Worm (Caenorhabditis elegans) whole organism, L3 larva: ENCODE data around the gene R102.6.

Experiments used
- R02D3.7 ChIP-seq: fragments of 150-350 bp; optimal IDR thresholded peaks from 2 replicates; lab custom pipeline; 2014; ENCODE audit warnings: missing biosample characterization, missing genetic modification characterization
- ZK546.5 ChIP-seq: sonication (generic microtip); optimal IDR thresholded peaks from 2 replicates; lab custom pipeline; 2017; ENCODE audit warnings: missing biosample characterization, missing genetic modification characterization
- aly-2 ChIP-seq: fragments of 150-350 bp; optimal IDR thresholded peaks from 2 replicates; lab custom pipeline; 2014; ENCODE audit warnings: missing biosample characterization, missing genetic modification characterization
- ama-1 ChIP-seq: fragments of 150-350 bp; optimal IDR thresholded peaks from 2 replicates; lab custom pipeline; 2018
- ceh-16 ChIP-seq: sonication (generic microtip); optimal IDR thresholded peaks from 2 replicates; lab custom pipeline; 2017; ENCODE audit warnings: missing biosample characterization, missing genetic modification characterization
- ceh-9 ChIP-seq: sonication (generic microtip); optimal IDR thresholded peaks from 2 replicates; lab custom pipeline; 2018; ENCODE audit warnings: missing biosample characterization, missing genetic modification characterization
- elt-2 ChIP-seq: sonication (generic microtip); optimal IDR thresholded peaks from 2 replicates; lab custom pipeline; 2016; ENCODE audit warnings: missing genetic modification reagents, mild to moderate bottlenecking, missing genetic modification characterization, missing compliant biosample characterization
- eor-1 ChIP-seq, 2 experiments: fragments of 150-350 bp; optimal IDR thresholded peaks; 2 replicates each; lab custom pipeline; 2014 to 2018; ENCODE audit warnings: missing biosample characterization in 2 of 2, missing genetic modification characterization in 2 of 2
- fkh-10 ChIP-seq: sonication (generic microtip); optimal IDR thresholded peaks from 2 replicates; lab custom pipeline; 2017; ENCODE audit warnings: missing biosample characterization, missing genetic modification reagents, missing genetic modification characterization
- hmg-11 ChIP-seq: sonication (generic microtip); optimal IDR thresholded peaks from 2 replicates; lab custom pipeline; 2016; ENCODE audit warnings: missing genetic modification characterization, missing compliant biosample characterization
- lin-15B ChIP-seq: fragments of 150-350 bp; optimal IDR thresholded peaks from 2 replicates; lab custom pipeline; 2014; ENCODE audit warnings: missing biosample characterization, missing genetic modification characterization
- lin-39 ChIP-seq: fragments of 150-350 bp; optimal IDR thresholded peaks from 2 replicates; lab custom pipeline; 2018; ENCODE audit warnings: missing biosample characterization, missing genetic modification reagents, missing genetic modification characterization
- mml-1 ChIP-seq: fragments of 150-350 bp; sonication (generic microtip); optimal IDR thresholded peaks from 3 replicates; lab custom pipeline; 2014; ENCODE audit warnings: missing biosample characterization, missing genetic modification characterization
- nfya-1 ChIP-seq: sonication (generic microtip); optimal IDR thresholded peaks from 2 replicates; lab custom pipeline; 2017; ENCODE audit warnings: missing genetic modification characterization, mild to moderate bottlenecking, missing compliant biosample characterization, antibody characterized with exemption, moderate library complexity; ENCODE audit not compliant: insufficient read depth
- nhr-11 ChIP-seq: fragments of 150-350 bp; optimal IDR thresholded peaks from 2 replicates; lab custom pipeline; 2014; ENCODE audit warnings: missing biosample characterization, missing genetic modification characterization
- nhr-12 ChIP-seq: fragments of 150-350 bp; optimal IDR thresholded peaks from 2 replicates; lab custom pipeline; 2014; ENCODE audit warnings: missing biosample characterization, missing genetic modification characterization
- nhr-23 ChIP-seq: fragments of 150-350 bp; optimal IDR thresholded peaks from 2 replicates; lab custom pipeline; 2014; ENCODE audit warnings: missing biosample characterization, missing genetic modification reagents, missing genetic modification characterization
- nhr-25 ChIP-seq: sonication (generic microtip); optimal IDR thresholded peaks from 2 replicates; lab custom pipeline; 2017; ENCODE audit warnings: missing biosample characterization, missing genetic modification characterization
- nhr-28 ChIP-seq: fragments of 150-350 bp; optimal IDR thresholded peaks from 2 replicates; lab custom pipeline; 2014; ENCODE audit warnings: missing biosample characterization, missing genetic modification characterization
- nhr-43 ChIP-seq: sonication (generic microtip); optimal IDR thresholded peaks from 2 replicates; lab custom pipeline; 2016; ENCODE audit warnings: mild to moderate bottlenecking, missing genetic modification characterization, missing compliant biosample characterization; ENCODE audit not compliant: poor library complexity, severe bottlenecking
- nhr-67 ChIP-seq: fragments of 150-350 bp; optimal IDR thresholded peaks from 2 replicates; lab custom pipeline; 2014; ENCODE audit warnings: missing biosample characterization, missing genetic modification characterization
- nhr-77 ChIP-seq: fragments of 150-350 bp; optimal IDR thresholded peaks from 2 replicates; lab custom pipeline; 2014; ENCODE audit warnings: missing biosample characterization, missing genetic modification characterization
- pha-4 ChIP-seq: fragments of 150-350 bp; optimal IDR thresholded peaks from 2 replicates; lab custom pipeline; 2014; ENCODE audit warnings: missing biosample characterization, missing genetic modification reagents, missing genetic modification characterization
- pqm-1 ChIP-seq: fragments of 150-350 bp; optimal IDR thresholded peaks from 2 replicates; lab custom pipeline; 2017; ENCODE audit warnings: missing biosample characterization, missing genetic modification characterization, inconsistent platforms
- sea-2 ChIP-seq: fragments of 150-350 bp; sonication (generic microtip); optimal IDR thresholded peaks from 4 replicates; lab custom pipeline; 2014; ENCODE audit warnings: missing biosample characterization, missing genetic modification reagents, missing genetic modification characterization
- skn-1 ChIP-seq: fragments of 150-350 bp; optimal IDR thresholded peaks from 2 replicates; lab custom pipeline; 2014; ENCODE audit warnings: missing biosample characterization, missing genetic modification characterization
- snpc-4 ChIP-seq: fragments of 150-350 bp; optimal IDR thresholded peaks from 2 replicates; lab custom pipeline; 2014; ENCODE audit warnings: missing biosample characterization, missing genetic modification characterization
- tbx-2 ChIP-seq: sonication (generic microtip); optimal IDR thresholded peaks from 2 replicates; lab custom pipeline; 2016; ENCODE audit warnings: mild to moderate bottlenecking, missing genetic modification characterization, missing compliant biosample characterization
- unc-39 ChIP-seq: sonication (generic microtip); optimal IDR thresholded peaks from 4 replicates; lab custom pipeline; 2017; ENCODE audit warnings: missing biosample characterization, missing genetic modification characterization
- unc-62 ChIP-seq: fragments of 150-350 bp; sonication (generic microtip); optimal IDR thresholded peaks from 4 replicates; lab custom pipeline; 2014; ENCODE audit warnings: missing biosample characterization, missing genetic modification reagents, missing genetic modification characterization
- ztf-11 ChIP-seq: fragments of 150-350 bp; optimal IDR thresholded peaks from 2 replicates; lab custom pipeline; 2014; ENCODE audit warnings: missing biosample characterization, missing genetic modification characterization

R102.6 gene

DNA sequence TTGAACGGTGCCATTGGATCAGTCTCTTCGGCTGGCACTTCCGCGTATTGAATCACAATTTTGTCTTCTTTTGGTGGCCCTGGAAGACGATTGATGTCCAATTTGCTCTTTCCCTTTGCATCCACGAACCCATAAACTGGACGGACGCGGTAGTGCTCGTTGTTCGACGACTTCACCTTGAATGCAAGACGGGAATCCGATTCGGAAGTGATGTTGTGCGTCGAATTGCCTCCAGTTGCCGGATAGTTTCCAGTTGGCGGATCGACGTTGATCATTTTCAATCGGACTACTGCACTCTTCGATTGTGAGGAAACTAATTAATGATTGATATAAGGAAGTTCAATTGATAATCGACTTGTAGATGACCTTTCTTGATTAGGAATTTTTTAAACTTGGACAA is 32.3 kb upstream of the R102.6 start, which contains the start of gene ssp-34:
Gene ssp-34, minus strand, starts transcription at position 275 of the 400 bp plus-strand sequence.
- TF ChIP-seq nhr-43 (tag; lab: Kevin White, UChicago), result no peak
- no peak for TF ChIP-seq ama-1 (lab: Kevin White, UChicago)
- no peak for TF ChIP-seq nhr-11 (tag; lab: Kevin White, UChicago)
- TF ChIP-seq nhr-28 (tag; lab: Kevin White, UChicago), result no peak
- TF ChIP-seq nhr-12 (tag; lab: Kevin White, UChicago), result no peak
- TF ChIP-seq fkh-10, result no peak

DNA sequence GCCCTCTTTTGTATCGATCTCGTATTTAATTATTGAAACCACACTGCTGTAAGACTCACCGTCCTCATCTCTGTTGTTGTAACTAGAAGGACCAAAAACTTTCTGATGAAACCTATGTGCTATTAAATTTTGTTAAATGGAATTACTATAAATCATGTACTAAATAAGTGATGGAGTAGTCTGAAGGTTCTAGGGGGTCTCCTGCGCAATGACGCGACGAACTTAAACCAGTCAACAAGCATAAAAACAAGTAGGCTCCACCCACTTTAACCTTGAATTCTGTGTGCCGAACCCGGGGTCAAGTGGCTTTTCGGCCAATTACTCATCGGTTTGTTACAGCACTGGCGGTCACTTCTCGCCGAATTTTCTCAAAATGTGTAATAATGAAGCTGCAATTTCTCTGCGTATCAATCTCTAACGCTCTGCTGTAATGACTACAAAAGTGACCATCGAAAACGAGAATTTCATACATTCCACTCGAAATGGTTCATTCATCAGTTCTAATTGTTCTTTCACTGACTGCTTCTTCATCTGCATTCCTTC is 31.1 kb upstream of the R102.6 start, which contains the start of gene grl-21:
Gene grl-21, plus strand, starts transcription at position 464 of the 543 bp plus-strand sequence.
- peak; percentile 81 for TF ChIP-seq nhr-25
- TF ChIP-seq ceh-16, result no peak

DNA sequence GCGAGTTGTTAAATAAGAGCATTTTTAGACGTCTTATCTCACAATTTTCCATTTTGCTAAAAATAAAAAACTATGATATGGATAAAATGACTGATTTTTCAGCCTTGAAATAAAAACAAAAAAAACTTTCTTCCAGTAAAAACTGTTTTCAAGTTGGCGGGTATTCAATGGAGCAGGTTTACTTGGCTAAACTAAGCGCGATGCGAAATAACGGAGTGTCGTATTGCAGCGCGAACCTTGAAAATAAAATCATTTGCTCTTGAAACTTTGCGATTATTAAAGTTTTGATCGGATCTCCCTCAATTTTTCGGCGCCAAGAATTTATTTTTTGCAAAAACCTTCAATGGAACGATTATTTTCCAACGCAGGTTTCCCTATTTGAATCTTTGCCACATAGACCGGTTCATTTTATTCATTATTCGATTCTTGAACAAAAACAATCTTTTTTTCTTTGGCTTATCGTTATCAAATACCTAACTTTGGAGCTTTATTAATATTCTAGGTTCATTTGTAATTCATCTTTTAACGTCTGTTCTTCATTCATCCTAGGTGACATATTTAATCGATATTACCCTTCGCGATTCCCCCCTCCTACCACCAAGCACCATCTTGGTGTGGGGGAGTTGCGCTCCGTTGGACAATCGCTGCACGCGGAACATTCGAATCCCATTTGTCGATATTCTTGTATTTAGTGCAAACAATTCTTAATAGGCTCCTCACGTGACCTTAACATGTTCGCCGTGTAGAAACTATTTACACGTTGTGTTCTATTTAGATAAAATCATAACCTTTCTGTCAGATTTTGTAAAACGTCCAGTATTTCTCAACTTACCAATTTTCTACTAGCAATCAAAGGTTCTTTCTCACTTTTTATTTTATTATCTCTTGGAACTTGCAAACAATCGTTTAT is 28.8 kb upstream of the R102.6 start, which contains the start of the genes orc-5 and cyb-1:
Gene orc-5, minus strand, starts transcription at position 62 of the 910 bp plus-strand sequence.
Gene cyb-1, plus strand, starts transcription at position 690 of the 910 bp plus-strand sequence.
- TF ChIP-seq nhr-25 (peak; percentile 69), nhr-43 (tag; lab: Kevin White, UChicago) (peak; percentile 42), snpc-4 (peak; percentile 16), hmg-11 (peak; percentile 46), pha-4 (tag; lab: Kevin White, UChicago) (peak; percentile 90), nhr-23 (tag; lab: Kevin White, UChicago) (peak; percentile 85), pqm-1 (peak; percentile 2), lin-15B (peak; percentile 96), lin-39 (tag; lab: Kevin White, UChicago) (peak; percentile 73), nhr-12 (tag; lab: Kevin White, UChicago) (no peak), ZK546.5 (tag; lab: Kevin White, UChicago) (no peak), skn-1 (tag; lab: Kevin White, UChicago) (peak; percentile 63), R02D3.7 (tag; lab: Kevin White, UChicago) (peak; percentile 20), elt-2 (tag; lab: Kevin White, UChicago) (peak; percentile 11), nfya-1 (tag; lab: Kevin White, UChicago) (peak; percentile 87), nhr-77 (tag; lab: Kevin White, UChicago) (no peak)

DNA sequence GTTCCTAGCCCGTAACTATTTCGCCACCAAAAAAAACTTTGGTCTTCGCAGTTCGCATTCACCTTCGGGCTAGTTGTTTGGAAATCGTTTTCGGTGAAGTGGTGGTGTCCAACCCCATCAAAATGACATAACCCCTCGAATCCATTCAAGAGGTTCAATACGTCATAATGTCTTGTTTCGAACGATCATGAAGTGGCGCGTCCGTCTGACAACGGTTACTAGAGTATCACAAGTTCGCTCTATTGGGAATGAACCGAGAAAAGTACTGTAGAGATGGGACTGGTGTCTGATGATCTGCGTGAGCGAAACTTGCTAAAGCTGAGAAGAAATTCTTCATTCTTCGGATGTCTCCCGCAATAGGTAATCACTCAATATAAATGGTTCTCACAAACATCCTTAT is 21.7 kb upstream of the R102.6 start, which contains the start of gene ZC168.2:
Gene ZC168.2, plus strand, starts transcription at position 301 of the 400 bp plus-strand sequence.
- TF ChIP-seq nhr-23 (tag; lab: Kevin White, UChicago) (no peak), unc-62 (no peak), nhr-25 (no peak), mml-1 (no peak)
- TF ChIP-seq, all 47 proteins: peak for 0

DNA sequence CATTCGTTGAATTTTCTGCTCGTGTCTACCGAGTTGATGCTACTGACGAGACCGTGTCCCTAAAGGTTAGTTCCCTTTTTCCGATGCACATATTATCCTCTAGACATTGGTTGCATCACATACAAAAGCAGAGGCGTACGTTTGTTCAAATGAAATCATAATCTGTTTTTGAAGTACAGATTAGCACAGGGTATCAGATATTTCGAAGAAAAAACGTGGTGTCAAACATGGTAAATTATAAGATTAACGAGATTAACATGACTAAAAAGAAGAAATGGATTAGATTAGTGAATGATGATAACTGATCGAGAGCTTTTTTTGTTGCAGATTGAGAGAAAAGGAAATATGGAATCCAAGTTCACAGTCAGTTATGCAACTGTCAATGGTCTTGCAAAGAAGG is 12.9 kb upstream of the R102.6 start:
- TF ChIP-seq eor-1 (tag; optimal IDR thresholded peaks at IDR 0.05; lab: Kevin White, UChicago), result no peak
- TF ChIP-seq ama-1 (lab: Kevin White, UChicago), result no peak
- TF ChIP-seq aly-2 (tag; lab: Kevin White, UChicago), result no peak
- no peak for TF ChIP-seq nhr-23 (tag; lab: Kevin White, UChicago)
- TF ChIP-seq pha-4 (tag; lab: Kevin White, UChicago), result no peak
- no peak for TF ChIP-seq unc-39 (tag; lab: Kevin White, UChicago)
- no peak for TF ChIP-seq ztf-11 (tag; lab: Kevin White, UChicago)
- no peak for TF ChIP-seq nhr-67 (tag; lab: Kevin White, UChicago)
- TF ChIP-seq nhr-43 (tag; lab: Kevin White, UChicago), result no peak
- TF ChIP-seq tbx-2 (tag; lab: Kevin White, UChicago), result no peak
- TF ChIP-seq pqm-1, result no peak
- TF ChIP-seq sea-2 (GFP tag; lab: Kevin White, UChicago), result no peak
- no peak for TF ChIP-seq nhr-77 (tag; lab: Kevin White, UChicago)
- no peak for TF ChIP-seq skn-1 (tag; lab: Kevin White, UChicago)
- TF ChIP-seq nfya-1 (tag; lab: Kevin White, UChicago), result no peak
- no peak for TF ChIP-seq ceh-9 (tag; lab: Kevin White, UChicago)
- no peak for TF ChIP-seq R02D3.7 (tag; lab: Kevin White, UChicago)
- TF ChIP-seq nhr-12 (tag; lab: Kevin White, UChicago), result no peak
- TF ChIP-seq, all 47 proteins: peak for 0
